Fruit fly (Drosophila melanogaster): ENCODE measurements around the gene Setd3.
A peak's percentile ranks its signal among the peaks of the same experiment; 100 is the strongest.

Setd3 gene

dm6 chrX:7014931-7015428 lies 46.4 kb upstream of the Setd3 start (continued):
- peak; percentile 58; the same call in 1 of the 2 replicates for TF ChIP-seq NFAT (GFP tag; IDR thresholded peaks at IDR 0.05)
- peak; percentile 44 for TF ChIP-seq en (GFP tag; optimal IDR thresholded peaks at IDR 0.05)
- peak; percentile 14 for TF ChIP-seq Sox100B (GFP tag; optimal IDR thresholded peaks at IDR 0.05)
- TF ChIP-seq CG12299 (tag; optimal IDR thresholded peaks at IDR 0.05): peak; percentile 15
- peak; percentile 62 for TF ChIP-seq knrl (GFP tag; IDR thresholded peaks at IDR 0.05; ENCODE audit: partially characterized antibody)
- peak; percentile 74 for TF ChIP-seq mam (GFP tag; optimal IDR thresholded peaks at IDR 0.05)
- TF ChIP-seq Fer3 (tag; optimal IDR thresholded peaks at IDR 0.05): peak; percentile 14
- peak; percentile 31 for TF ChIP-seq D19B (GFP tag; optimal IDR thresholded peaks at IDR 0.05)
- TF ChIP-seq cwo (GFP tag; optimal IDR thresholded peaks at IDR 0.05): peak; percentile 17
- TF ChIP-seq so (GFP tag; IDR thresholded peaks at IDR 0.05): peak; percentile 36; the same call in 1 of the 3 replicates
- TF ChIP-seq CG31365 (tag; optimal IDR thresholded peaks at IDR 0.05): peak; percentile 98
- 0 out of 2 replicates have a peak, but pooled peaks have one; percentile 21 for TF ChIP-seq CG4730 (GFP tag; IDR thresholded peaks at IDR 0.05)
- no peak for TF ChIP-seq kay (GFP tag; optimal IDR thresholded peaks at IDR 0.05)
- TF ChIP-seq CG8478 (optimal IDR thresholded peaks at IDR 0.05): no peak
- TF ChIP-seq pan (optimal IDR thresholded peaks at IDR 0.05): peak in 1 of 2 experiments; percentile 3
- peak in 1 of 2 experiments; percentile 60 for TF ChIP-seq pan (GFP tag; optimal IDR thresholded peaks at IDR 0.05 in 1 of 2, IDR thresholded peaks at IDR 0.05 in 1 of 2)
- peak; percentile 80 for TF ChIP-seq amos (GFP tag; IDR thresholded peaks at IDR 0.05; ENCODE audit: partially characterized antibody)
- TF ChIP-seq CG18599 (GFP tag; optimal IDR thresholded peaks at IDR 0.05): peak; percentile 47
- no peak for TF ChIP-seq tll (GFP tag; optimal IDR thresholded peaks at IDR 0.05)
- peak; percentile 18; the same call in 1 of the 3 replicates for TF ChIP-seq croc (GFP tag; conservative IDR thresholded peaks at IDR 0.05)
- TF ChIP-seq HmgD (GFP tag; optimal IDR thresholded peaks at IDR 0.05): peak; percentile 48
- TF ChIP-seq CG34422 (GFP tag; IDR thresholded peaks at IDR 0.05): peak; percentile 22; the same call in 1 of the 3 replicates
- TF ChIP-seq E2f2 (GFP tag; IDR thresholded peaks at IDR 0.05): peak; percentile 94
- TF ChIP-seq CG2129 (GFP tag; IDR thresholded peaks at IDR 0.05; ENCODE audit: partially characterized antibody): 0 out of 2 replicates have a peak, but pooled peaks have one; percentile 23
- TF ChIP-seq CG17361 (GFP tag; IDR thresholded peaks at IDR 0.05): 0 out of 3 replicates have a peak, but pooled peaks have one; percentile 42
- TF ChIP-seq Sry-δ (GFP tag; optimal IDR thresholded peaks at IDR 0.05): peak; percentile 63
- peak; percentile 57; the same call in 1 of the 3 replicates for TF ChIP-seq Dbx (GFP tag; IDR thresholded peaks at IDR 0.05)
- peak; percentile 49; the same call in 1 of the 2 replicates for TF ChIP-seq bbx (GFP tag; IDR thresholded peaks at IDR 0.05; ENCODE audit: partially characterized antibody)
- peak; percentile 71 for TF ChIP-seq ci (GFP tag; IDR thresholded peaks at IDR 0.05)
- TF ChIP-seq Aef1 (GFP tag; IDR thresholded peaks at IDR 0.05): peak; percentile 52
- peak; percentile 45; the same call in 2 of the 3 replicates for TF ChIP-seq CG11093 (GFP tag; IDR thresholded peaks at IDR 0.05)
- no peak for TF ChIP-seq CG3995 (GFP tag; optimal IDR thresholded peaks at IDR 0.05)
- peak; percentile 20 for TF ChIP-seq CG4424 (GFP tag; optimal IDR thresholded peaks at IDR 0.05)
- peak; percentile 57 for TF ChIP-seq hbn (GFP tag; IDR thresholded peaks at IDR 0.05; ENCODE audit: partially characterized antibody)
- no peak for TF ChIP-seq CG3838 (GFP tag; optimal IDR thresholded peaks at IDR 0.05)
- TF ChIP-seq CkIIα-i1 (GFP tag; IDR thresholded peaks at IDR 0.05): no peak
- TF ChIP-seq Bgb (GFP tag; IDR thresholded peaks at IDR 0.05; ENCODE audit: partially characterized antibody): peak; percentile 85
- TF ChIP-seq lilli (GFP tag; optimal IDR thresholded peaks at IDR 0.05): peak; percentile 84
- peak; percentile 46; the same call in 1 of the 2 replicates for TF ChIP-seq MBD-R2 (GFP tag; IDR thresholded peaks at IDR 0.05)
- peak; percentile 71 for TF ChIP-seq unc-4 (GFP tag; IDR thresholded peaks at IDR 0.05; ENCODE audit: partially characterized antibody)
- TF ChIP-seq Mrtf (GFP tag; IDR thresholded peaks at IDR 0.05): peak; percentile 59; the same call in 1 of the 3 replicates
- peak; percentile 25; the same call in 1 of the 2 replicates for TF ChIP-seq H2.0 (GFP tag; IDR thresholded peaks at IDR 0.05)
- TF ChIP-seq nom (GFP tag; optimal IDR thresholded peaks at IDR 0.05): no peak
- TF ChIP-seq CG14710 (tag; optimal IDR thresholded peaks at IDR 0.05): peak; percentile 46
- peak; percentile 9 for TF ChIP-seq CG13894 (tag; optimal IDR thresholded peaks at IDR 0.05)
- peak; percentile 51 for TF ChIP-seq Xbp1 (GFP tag; optimal IDR thresholded peaks at IDR 0.05)
- peak in 1 of 2 experiments; percentile 19 for TF ChIP-seq chif (GFP tag; optimal IDR thresholded peaks at IDR 0.05)
- TF ChIP-seq CG17829 (tag; optimal IDR thresholded peaks at IDR 0.05): peak; percentile 42
- TF ChIP-seq CG4820 (GFP tag; optimal IDR thresholded peaks at IDR 0.05): no peak
